Fruit fly (Drosophila melanogaster) whole organism, embryonic: ENCODE data around the gene pr.

Experiments used
- Awh ChIP-seq: fragments of 200-800 bp; sonication (Bioruptor generic); IDR thresholded peaks from 2 replicates; pipeline ENCODE4, ENCODE4 v1.3.6; 2022; ENCODE audit warnings: missing biosample characterization, missing genetic modification characterization
- Scr ChIP-seq: fragments of 200-800 bp; sonication (Bioruptor generic); IDR thresholded peaks from 2 replicates; pipeline ENCODE4 v1.3.6; 2022; ENCODE audit warnings: missing biosample characterization, missing genetic modification characterization; ENCODE audit not compliant: partially characterized antibody
- Xrp1 ChIP-seq: fragments of 200-800 bp; sonication (Bioruptor generic); IDR thresholded peaks from 2 replicates; pipeline ENCODE4 v1.3.6; 2022; ENCODE audit warnings: missing biosample characterization, missing genetic modification characterization
- dpn ChIP-seq, 2 experiments: fragments of 200-800 bp; sonication (Bioruptor generic); optimal IDR thresholded peaks; 3 replicates each; lab custom pipeline; 2016; ENCODE audit warnings: missing biosample characterization in 2 of 2, missing genetic modification characterization in 2 of 2
- onecut ChIP-seq: fragments of 200-800 bp; sonication (Bioruptor generic); IDR thresholded peaks from 2 replicates; pipeline ENCODE4 v1.3.6; 2022; ENCODE audit warnings: missing biosample characterization, missing genetic modification characterization
- p53 ChIP-seq: fragments of 200-800 bp; sonication (Bioruptor generic); optimal IDR thresholded peaks from 2 replicates; lab custom pipeline; 2016; ENCODE audit warnings: missing biosample characterization, missing genetic modification characterization
- rib ChIP-seq: fragments of 200-800 bp; sonication (Bioruptor generic); IDR thresholded peaks from 2 replicates; pipeline ENCODE4 v1.3.6; 2022; ENCODE audit warnings: missing biosample characterization, missing genetic modification characterization

- no peak for TF ChIP-seq Xrp1 (GFP tag; lab: Robert Waterston, UW)
- TF ChIP-seq onecut (GFP tag; lab: Robert Waterston, UW): no peak
- TF ChIP-seq p53: no peak
- no peak for TF ChIP-seq dpn (GFP tag; optimal IDR thresholded peaks at IDR 0.05; lab: Kevin White, UChicago)
- TF ChIP-seq Scr: no peak
- no peak for TF ChIP-seq Awh
- TF ChIP-seq rib (GFP tag; lab: Robert Waterston, UW): no peak
Measured at dm6 chr2L:20104050-20104449, 28.8 kb upstream of the pr start, which contains the start of gene CG13970.
